Fruit fly (Drosophila melanogaster) whole organism, embryonic: ENCODE results near the gene puf.

ENCODE experiments used
- Ada2b ChIP-seq: fragments of 200-800 bp; sonication (Bioruptor generic); IDR thresholded peaks from 2 replicates; pipeline ENCODE4 v1.3.6; 2022; ENCODE audit warnings: missing biosample characterization, missing genetic modification characterization
- Adf1 ChIP-seq: fragments of 200-800 bp; sonication (Bioruptor generic); IDR thresholded peaks from 2 replicates; pipeline ENCODE4 v1.3.6; 2022; ENCODE audit warnings: missing biosample characterization, missing genetic modification characterization
- B-H1 ChIP-seq: fragments of 200-800 bp; sonication (Bioruptor generic); IDR thresholded peaks from 3 replicates; pipeline ENCODE4 v1.3.6; 2022; ENCODE audit warnings: missing biosample characterization, missing genetic modification characterization
- CG11085 ChIP-seq: fragments of 200-800 bp; sonication (Bioruptor generic); IDR thresholded peaks from 2 replicates; pipeline ENCODE4 v1.3.6; 2022; ENCODE audit warnings: missing biosample characterization, missing genetic modification characterization
- CG11398 ChIP-seq: fragments of 200-800 bp; sonication (Bioruptor generic); optimal IDR thresholded peaks from 2 replicates; lab custom pipeline; 2016; ENCODE audit warnings: missing biosample characterization, missing genetic modification characterization
- CG14965 ChIP-seq: fragments of 200-800 bp; sonication (Bioruptor generic); optimal IDR thresholded peaks from 2 replicates; lab custom pipeline; 2016; ENCODE audit warnings: missing biosample characterization, missing genetic modification characterization, borderline replicate concordance
- CG15073 ChIP-seq: fragments of 200-800 bp; sonication (Bioruptor generic); optimal IDR thresholded peaks from 2 replicates; lab custom pipeline; 2016; ENCODE audit warnings: missing biosample characterization, missing genetic modification characterization
- CG15479 ChIP-seq: fragments of 200-800 bp; sonication (Bioruptor generic); optimal IDR thresholded peaks from 3 replicates; lab custom pipeline; 2019; ENCODE audit warnings: missing biosample characterization, mild to moderate bottlenecking, missing genetic modification characterization, moderate library complexity
- CG1647 ChIP-seq: fragments of 200-800 bp; sonication (Bioruptor generic); optimal IDR thresholded peaks from 3 replicates; lab custom pipeline; 2016; ENCODE audit warnings: missing biosample characterization, missing genetic modification characterization
- CG17568 ChIP-seq: fragments of 200-800 bp; sonication (Bioruptor generic); optimal IDR thresholded peaks from 2 replicates; lab custom pipeline; 2018; ENCODE audit warnings: missing biosample characterization, mild to moderate bottlenecking, missing genetic modification characterization, moderate library complexity
- CG18011 ChIP-seq: fragments of 200-800 bp; sonication (Bioruptor generic); optimal IDR thresholded peaks from 2 replicates; lab custom pipeline; 2017; ENCODE audit warnings: missing biosample characterization, missing genetic modification characterization, mild to moderate bottlenecking, moderate library complexity, missing genotype
- CG34224 ChIP-seq: fragments of 200-800 bp; sonication (Bioruptor generic); IDR thresholded peaks from 3 replicates; pipeline ENCODE4 v1.3.6; 2022; ENCODE audit warnings: missing biosample characterization, missing genetic modification characterization; ENCODE audit not compliant: partially characterized antibody
- CG4617 ChIP-seq: fragments of 200-800 bp; sonication (Bioruptor generic); optimal IDR thresholded peaks from 3 replicates; lab custom pipeline; 2016; ENCODE audit warnings: missing biosample characterization, missing genetic modification characterization, borderline replicate concordance
- CG5180 ChIP-seq: fragments of 200-800 bp; sonication (Bioruptor generic); optimal IDR thresholded peaks from 3 replicates; lab custom pipeline; 2017; ENCODE audit warnings: missing biosample characterization, missing genetic modification characterization, mild to moderate bottlenecking, moderate library complexity, missing genetic modification reagents
- CG6654 ChIP-seq: fragments of 200-800 bp; sonication (Bioruptor generic); optimal IDR thresholded peaks from 2 replicates; lab custom pipeline; 2017; ENCODE audit warnings: missing biosample characterization, mild to moderate bottlenecking, missing genetic modification characterization
- CG6689 ChIP-seq: fragments of 200-800 bp; sonication (Bioruptor generic); IDR thresholded peaks from 2 replicates; pipeline ENCODE4 v1.3.6; 2022; ENCODE audit warnings: missing biosample characterization, missing genetic modification characterization
- CG6854 ChIP-seq: fragments of 200-800 bp; sonication (Bioruptor generic); optimal IDR thresholded peaks from 3 replicates; lab custom pipeline; 2017; ENCODE audit warnings: missing biosample characterization, mild to moderate bottlenecking, missing genetic modification characterization
- CTCF ChIP-seq: fragments of 200-800 bp; sonication (Bioruptor generic); optimal IDR thresholded peaks from 2 replicates; lab custom pipeline; 2017; ENCODE audit warnings: missing biosample characterization, mild to moderate bottlenecking, missing genetic modification characterization, moderate library complexity
- CoRest ChIP-seq: fragments of 200-800 bp; sonication (Bioruptor generic); optimal IDR thresholded peaks from 3 replicates; lab custom pipeline; 2018; ENCODE audit warnings: missing biosample characterization, mild to moderate bottlenecking, missing genetic modification characterization, moderate library complexity
- Dek ChIP-seq: fragments of 200-800 bp; sonication (Bioruptor generic); optimal IDR thresholded peaks from 3 replicates; lab custom pipeline; 2019; ENCODE audit warnings: missing biosample characterization, mild to moderate bottlenecking, missing genetic modification characterization, moderate library complexity
- E2f1 ChIP-seq: fragments of 200-800 bp; sonication (Bioruptor generic); IDR thresholded peaks from 2 replicates; pipeline ENCODE4 v1.3.6; 2022; ENCODE audit warnings: missing biosample characterization, missing genetic modification characterization
- Fer2 ChIP-seq: fragments of 200-800 bp; sonication (Bioruptor generic); optimal IDR thresholded peaks from 2 replicates; lab custom pipeline; 2018; ENCODE audit warnings: missing biosample characterization, mild to moderate bottlenecking, missing genetic modification characterization, moderate library complexity
- H15 ChIP-seq: fragments of 200-800 bp; sonication (Bioruptor generic); IDR thresholded peaks from 3 replicates; pipeline ENCODE4 v1.3.6; 2022; ENCODE audit warnings: missing biosample characterization, missing genetic modification characterization
- Hmr ChIP-seq: fragments of 200-800 bp; sonication (Bioruptor generic); optimal IDR thresholded peaks from 3 replicates; lab custom pipeline; 2017; ENCODE audit warnings: mild to moderate bottlenecking, missing biosample characterization, missing genetic modification reagents, missing genetic modification characterization
- Kr ChIP-seq: fragments of 200-800 bp; sonication (Bioruptor generic); optimal IDR thresholded peaks from 2 replicates; lab custom pipeline; 2017; ENCODE audit warnings: missing biosample characterization, mild to moderate bottlenecking, missing genetic modification characterization
- MBD-R2 ChIP-seq: fragments of 200-800 bp; sonication (Bioruptor generic); IDR thresholded peaks from 2 replicates; pipeline ENCODE4 v1.3.6; 2022; ENCODE audit warnings: missing biosample characterization, missing genetic modification characterization
- Max ChIP-seq: fragments of 200-800 bp; sonication (Bioruptor generic); optimal IDR thresholded peaks from 2 replicates; lab custom pipeline; 2016; ENCODE audit warnings: missing biosample characterization, mild to moderate bottlenecking, missing genetic modification characterization
- Meics ChIP-seq: fragments of 200-800 bp; sonication (Bioruptor generic); optimal IDR thresholded peaks from 2 replicates; lab custom pipeline; 2017; ENCODE audit warnings: missing biosample characterization, mild to moderate bottlenecking, missing genetic modification characterization
- Sry-β ChIP-seq: fragments of 200-800 bp; sonication (Bioruptor generic); optimal IDR thresholded peaks from 2 replicates; lab custom pipeline; 2018; ENCODE audit warnings: missing biosample characterization, mild to moderate bottlenecking, missing genetic modification characterization, moderate library complexity
- caup ChIP-seq: fragments of 200-800 bp; sonication (Bioruptor generic); optimal IDR thresholded peaks from 3 replicates; lab custom pipeline; 2017; ENCODE audit warnings: missing biosample characterization, mild to moderate bottlenecking, missing genetic modification characterization, moderate library complexity; ENCODE audit not compliant: severe bottlenecking
- chm ChIP-seq: fragments of 200-800 bp; sonication (Bioruptor generic); IDR thresholded peaks from 2 replicates; pipeline ENCODE4 v1.3.6; 2022; ENCODE audit warnings: missing biosample characterization, missing genetic modification characterization
- dm ChIP-seq: fragments of 200-800 bp; sonication (Bioruptor generic); optimal IDR thresholded peaks from 3 replicates; lab custom pipeline; 2016; ENCODE audit warnings: missing biosample characterization, missing genetic modification characterization
- dysf ChIP-seq: fragments of 200-800 bp; sonication (Bioruptor generic); IDR thresholded peaks from 3 replicates; pipeline ENCODE4 v1.3.6; 2022; ENCODE audit warnings: missing biosample characterization, missing genetic modification characterization
- eyg ChIP-seq: fragments of 200-800 bp; sonication (Bioruptor generic); optimal IDR thresholded peaks from 3 replicates; lab custom pipeline; 2016; ENCODE audit warnings: missing biosample characterization, missing genetic modification characterization
- fd102C ChIP-seq: fragments of 200-800 bp; sonication (Bioruptor generic); optimal IDR thresholded peaks from 2 replicates; lab custom pipeline; 2018; ENCODE audit warnings: missing biosample characterization, mild to moderate bottlenecking, missing genetic modification characterization, moderate library complexity
- fd3F ChIP-seq: fragments of 200-800 bp; sonication (Bioruptor generic); optimal IDR thresholded peaks from 2 replicates; lab custom pipeline; 2018; ENCODE audit warnings: missing biosample characterization, mild to moderate bottlenecking, missing genetic modification characterization, moderate library complexity
- inv ChIP-seq: fragments of 200-800 bp; sonication (Bioruptor generic); IDR thresholded peaks from 2 replicates; pipeline ENCODE4 v1.3.6; 2022; ENCODE audit warnings: missing biosample characterization, missing genetic modification characterization; ENCODE audit not compliant: partially characterized antibody
- kah ChIP-seq: fragments of 200-800 bp; sonication (Bioruptor generic); optimal IDR thresholded peaks from 2 replicates; lab custom pipeline; 2018; ENCODE audit warnings: missing biosample characterization, mild to moderate bottlenecking, missing genetic modification characterization
- kni ChIP-seq: fragments of 200-800 bp; sonication (Bioruptor generic); optimal IDR thresholded peaks from 3 replicates; lab custom pipeline; 2017; ENCODE audit warnings: mild to moderate bottlenecking, missing biosample characterization, missing genetic modification reagents, missing genetic modification characterization
- odd ChIP-seq: fragments of 200-800 bp; sonication (Bioruptor generic); optimal IDR thresholded peaks from 2 replicates; lab custom pipeline; 2017; ENCODE audit warnings: missing biosample characterization, mild to moderate bottlenecking, missing genetic modification characterization
- pros ChIP-seq: fragments of 200-800 bp; sonication (Bioruptor generic); optimal IDR thresholded peaks from 3 replicates; lab custom pipeline; 2019; ENCODE audit warnings: missing biosample characterization, mild to moderate bottlenecking, missing genetic modification characterization, moderate library complexity
- sd ChIP-seq: fragments of 200-800 bp; sonication (Bioruptor generic); optimal IDR thresholded peaks from 3 replicates; lab custom pipeline; 2018; ENCODE audit warnings: missing biosample characterization, mild to moderate bottlenecking, missing genetic modification characterization, moderate library complexity
- slp2 ChIP-seq: fragments of 200-800 bp; sonication (Bioruptor generic); optimal IDR thresholded peaks from 2 replicates; lab custom pipeline; 2016; ENCODE audit warnings: missing biosample characterization, missing genetic modification characterization
- sna ChIP-seq: fragments of 200-800 bp; sonication (Bioruptor generic); IDR thresholded peaks from 2 replicates; pipeline ENCODE4 v1.3.6; 2022; ENCODE audit warnings: missing biosample characterization, missing genetic modification characterization; ENCODE audit not compliant: partially characterized antibody
- tna ChIP-seq: fragments of 200-800 bp; sonication (Bioruptor generic); IDR thresholded peaks from 2 replicates; pipeline ENCODE4 v1.3.6; 2022; ENCODE audit warnings: missing biosample characterization, missing genetic modification characterization; ENCODE audit not compliant: partially characterized antibody
- unpg ChIP-seq: fragments of 200-800 bp; sonication (Bioruptor generic); optimal IDR thresholded peaks from 3 replicates; lab custom pipeline; 2018; ENCODE audit warnings: missing biosample characterization, mild to moderate bottlenecking, missing genetic modification characterization, moderate library complexity
- vnd ChIP-seq: fragments of 200-800 bp; sonication (Bioruptor generic); IDR thresholded peaks from 3 replicates; pipeline ENCODE4 v1.3.6; 2022; ENCODE audit warnings: missing biosample characterization, missing genetic modification characterization; ENCODE audit not compliant: partially characterized antibody
- wor ChIP-seq: fragments of 200-800 bp; sonication (Bioruptor generic); IDR thresholded peaks from 2 replicates; pipeline ENCODE4 v1.3.6; 2022; ENCODE audit warnings: missing biosample characterization, missing genetic modification characterization
- zen2 ChIP-seq: fragments of 200-800 bp; sonication (Bioruptor generic); IDR thresholded peaks from 3 replicates; pipeline ENCODE4 v1.3.6; 2022; ENCODE audit warnings: missing biosample characterization, missing genetic modification characterization; ENCODE audit not compliant: partially characterized antibody

Gene puf

dm6 chr3R:24661679-24662411 is 12.0 kb upstream of the puf start, which contains the start of gene Ppox (continued):
- peak; percentile 89 for TF ChIP-seq inv (GFP tag; lab: Robert Waterston, UW)
- TF ChIP-seq kah (GFP tag; lab: Kevin White, UChicago): peak; percentile 17
- TF ChIP-seq CG1647 (GFP tag; lab: Kevin White, UChicago): no peak
- no peak for TF ChIP-seq H15 (GFP tag; lab: Robert Waterston, UW)
- no peak for TF ChIP-seq dysf (GFP tag; lab: Robert Waterston, UW)
- TF ChIP-seq CG14965 (GFP tag; lab: Kevin White, UChicago): no peak
- TF ChIP-seq odd: no peak
- TF ChIP-seq Sry-β (GFP tag; lab: Kevin White, UChicago): no peak
- no peak for TF ChIP-seq caup (GFP tag; lab: Kevin White, UChicago)
- peak; percentile 5 for TF ChIP-seq CoRest (tag; lab: Kevin White, UChicago)
- no peak for TF ChIP-seq Meics
- no peak for TF ChIP-seq Fer2 (tag; lab: Kevin White, UChicago)
- peak; percentile 88 for TF ChIP-seq tna (GFP tag; lab: Robert Waterston, UW)
- no peak for TF ChIP-seq kni (GFP tag; lab: Kevin White, UChicago)
- no peak for TF ChIP-seq CG6654
- no peak for TF ChIP-seq CG5180 (GFP tag; lab: Kevin White, UChicago)
- TF ChIP-seq CG11085 (GFP tag; lab: Robert Waterston, UW): no peak
- no peak for TF ChIP-seq Hmr (GFP tag; lab: Kevin White, UChicago)
- no peak for TF ChIP-seq pros (GFP tag; lab: Kevin White, UChicago)
- no peak for TF ChIP-seq eyg (GFP tag; lab: Kevin White, UChicago)
- no peak for TF ChIP-seq fd3F
- TF ChIP-seq CTCF (GFP tag; lab: Kevin White, UChicago): no peak
- TF ChIP-seq vnd: peak; percentile 91
- TF ChIP-seq B-H1: no peak
- no peak for TF ChIP-seq Ada2b
- TF ChIP-seq CG4617: peak; percentile 13
- no peak for TF ChIP-seq unpg
- TF ChIP-seq CG11398: no peak
- peak; percentile 97 for TF ChIP-seq CG34224
- TF ChIP-seq Dek (tag; lab: Kevin White, UChicago): peak; percentile 14
- TF ChIP-seq CG18011: no peak
- no peak for TF ChIP-seq E2f1 (GFP tag; lab: Robert Waterston, UW)
- no peak for TF ChIP-seq CG17568 (GFP tag; lab: Kevin White, UChicago)
- no peak for TF ChIP-seq wor (GFP tag; lab: Robert Waterston, UW)
- TF ChIP-seq slp2 (GFP tag; lab: Kevin White, UChicago): no peak
- no peak for TF ChIP-seq Adf1 (GFP tag; lab: Robert Waterston, UW)
- no peak for TF ChIP-seq dm (GFP tag; lab: Kevin White, UChicago)
- TF ChIP-seq CG15479 (GFP tag; lab: Kevin White, UChicago): no peak
- no peak for TF ChIP-seq chm (GFP tag; lab: Robert Waterston, UW)
- TF ChIP-seq sd: no peak
- no peak for TF ChIP-seq CG6689 (GFP tag; lab: Robert Waterston, UW)
- no peak for TF ChIP-seq Max
- TF ChIP-seq fd102C (GFP tag; lab: Kevin White, UChicago): no peak
- TF ChIP-seq Kr: no peak
- peak; percentile 88 for TF ChIP-seq zen2 (GFP tag; lab: Robert Waterston, UW)
- TF ChIP-seq CG15073: no peak
- TF ChIP-seq CG6854: no peak
- peak; percentile 69 for TF ChIP-seq MBD-R2 (GFP tag; lab: Robert Waterston, UW)
- peak; percentile 97 for TF ChIP-seq sna
